Worm (Caenorhabditis elegans): Measurements from ENCODE around the gene C16C8.27.

ce11 chrII:3470549-3470948 is 29.1 kb downstream of the C16C8.27 start, which contains the start of gene Y49F6B.20:
- TF ChIP-seq zag-1 (tag; optimal IDR thresholded peaks at IDR 0.05) = no peak
- TF ChIP-seq fkh-10 (GFP tag; optimal IDR thresholded peaks at IDR 0.05) = no peak
- TF ChIP-seq jun-1 (tag; optimal IDR thresholded peaks at IDR 0.05) = no peak

All from whole organism, L3 larva.